Fruit fly (Drosophila melanogaster): ENCODE results near the gene Srg1.

Gene Srg1

dm6 chr3R:24875939-24876842 is 11.7 kb upstream of the Srg1 start, which contains the start of gene CG3744 (continued):
- TF ChIP-seq Opbp (GFP tag; IDR thresholded peaks at IDR 0.05; ENCODE audit: partially characterized antibody), result peak; percentile 94
- TF ChIP-seq wdn (GFP tag; IDR thresholded peaks at IDR 0.05), result peak; percentile 94
- TF ChIP-seq chm (GFP tag; IDR thresholded peaks at IDR 0.05), result peak; percentile 93
- peak; percentile 87 for TF ChIP-seq CG12942 (GFP tag; optimal IDR thresholded peaks at IDR 0.05)
- peak; percentile 95 for TF ChIP-seq bbx (GFP tag; IDR thresholded peaks at IDR 0.05; ENCODE audit: partially characterized antibody)
- TF ChIP-seq Drgx (GFP tag; IDR thresholded peaks at IDR 0.05), result peak; percentile 89
- TF ChIP-seq CG4730 (GFP tag; IDR thresholded peaks at IDR 0.05), result peak; percentile 84
- TF ChIP-seq ttk (GFP tag; IDR thresholded peaks at IDR 0.05), result peak; percentile 89
- TF ChIP-seq Ets97D (GFP tag; optimal IDR thresholded peaks at IDR 0.05), result peak; percentile 60
- TF ChIP-seq chn (GFP tag; optimal IDR thresholded peaks at IDR 0.05), result peak; percentile 73
- peak; percentile 90 for TF ChIP-seq MBD-R2 (GFP tag; IDR thresholded peaks at IDR 0.05)
- peak; percentile 92 for TF ChIP-seq ara (GFP tag; IDR thresholded peaks at IDR 0.05)
- TF ChIP-seq ems (GFP tag; optimal IDR thresholded peaks at IDR 0.05), result peak; percentile 85
- TF ChIP-seq CG17912 (GFP tag; optimal IDR thresholded peaks at IDR 0.05), result peak; percentile 56
- TF ChIP-seq Trl (optimal IDR thresholded peaks at IDR 0.05), result peak in 1 of 2 experiments; percentile 57
- peak; percentile 68 for TF ChIP-seq Trl (GFP tag; optimal IDR thresholded peaks at IDR 0.05)
- TF ChIP-seq CrebB (tag; optimal IDR thresholded peaks at IDR 0.05), result peak; percentile 69
- TF ChIP-seq CG8290 (GFP tag; optimal IDR thresholded peaks at IDR 0.05), result peak; percentile 83
- peak in 1 of 2 experiments; percentile 17 for TF ChIP-seq CG8290 (tag; optimal IDR thresholded peaks at IDR 0.05)
- TF ChIP-seq bcd (GFP tag; optimal IDR thresholded peaks at IDR 0.05), result peak; percentile 91
- peak; percentile 92 for TF ChIP-seq Fer3 (tag; optimal IDR thresholded peaks at IDR 0.05)
- TF ChIP-seq tio (GFP tag; optimal IDR thresholded peaks at IDR 0.05), result no peak
- no peak for TF ChIP-seq nom (GFP tag; optimal IDR thresholded peaks at IDR 0.05)
- TF ChIP-seq ro (GFP tag; IDR thresholded peaks at IDR 0.05), result peak; percentile 90
- TF ChIP-seq CkIIα-i1 (GFP tag; IDR thresholded peaks at IDR 0.05), result 0 out of 2 replicates have a peak, but pooled peaks have one; percentile 52
- TF ChIP-seq tx (GFP tag; optimal IDR thresholded peaks at IDR 0.05), result peak; percentile 63
- TF ChIP-seq CG1024 (GFP tag; IDR thresholded peaks at IDR 0.05), result peak; percentile 85
- no peak for TF ChIP-seq Lpt (GFP tag; optimal IDR thresholded peaks at IDR 0.05)
- TF ChIP-seq CG8281 (tag; optimal IDR thresholded peaks at IDR 0.05), result peak; percentile 67
- peak; percentile 87 for TF ChIP-seq gce (GFP tag; IDR thresholded peaks at IDR 0.05)
- TF ChIP-seq Hr51 (GFP tag; optimal IDR thresholded peaks at IDR 0.05), result peak; percentile 79 to 87
- peak; percentile 88 for TF ChIP-seq CG4424 (GFP tag; optimal IDR thresholded peaks at IDR 0.05)
- TF ChIP-seq Mad (GFP tag; optimal IDR thresholded peaks at IDR 0.05), result peak; percentile 81
- TF ChIP-seq CG10321 (GFP tag; IDR thresholded peaks at IDR 0.05), result peak; percentile 77
- no peak for TF ChIP-seq CG17568 (GFP tag; optimal IDR thresholded peaks at IDR 0.05)
- peak; percentile 92 for TF ChIP-seq CG9215 (GFP tag; IDR thresholded peaks at IDR 0.05)
- TF ChIP-seq CG1792 (GFP tag; optimal IDR thresholded peaks at IDR 0.05), result peak; percentile 42
- peak; percentile 94 for TF ChIP-seq Hr39 (optimal IDR thresholded peaks at IDR 0.05)
- peak; percentile 79 for TF ChIP-seq gfzf (GFP tag; optimal IDR thresholded peaks at IDR 0.05)
- TF ChIP-seq chinmo (GFP tag; IDR thresholded peaks at IDR 0.05; ENCODE audit: partially characterized antibody), result peak; percentile 94
- TF ChIP-seq Hmr (GFP tag; optimal IDR thresholded peaks at IDR 0.05), result peak; percentile 95
- peak; percentile 63 for TF ChIP-seq Dad (GFP tag; optimal IDR thresholded peaks at IDR 0.05)
- peak; percentile 44; the same call in 1 of the 2 replicates for TF ChIP-seq crol (GFP tag; IDR thresholded peaks at IDR 0.05)
- peak; percentile 93 for TF ChIP-seq CG17328 (GFP tag; IDR thresholded peaks at IDR 0.05)
- TF ChIP-seq CG11723 (GFP tag; optimal IDR thresholded peaks at IDR 0.05), result peak; percentile 77
- peak; percentile 86 for TF ChIP-seq bowl (GFP tag; IDR thresholded peaks at IDR 0.05)
- TF ChIP-seq CG11093 (GFP tag; IDR thresholded peaks at IDR 0.05), result peak; percentile 83
- TF ChIP-seq sc (optimal IDR thresholded peaks at IDR 0.05), result no peak
- TF ChIP-seq sc (GFP tag; optimal IDR thresholded peaks at IDR 0.05), result peak; percentile 64
- peak; percentile 79 for TF ChIP-seq zen (tag; optimal IDR thresholded peaks at IDR 0.05)

All from whole organism, embryonic.